Fruit fly (Drosophila melanogaster) whole organism, prepupa: ENCODE results near the gene CG6059.

Experiments
- CG31627 ChIP-seq: fragments of 200-800 bp; sonication (Bioruptor generic); optimal IDR thresholded peaks from 3 replicates; lab custom pipeline; 2016; ENCODE audit warnings: missing biosample characterization, missing genetic modification characterization
- CG32006 ChIP-seq: fragments of 200-800 bp; sonication (Bioruptor generic); optimal IDR thresholded peaks from 3 replicates; lab custom pipeline; 2017; ENCODE audit warnings: missing biosample characterization, mild to moderate bottlenecking, missing genetic modification characterization
- Gug ChIP-seq: fragments of 200-800 bp; sonication (Bioruptor generic); IDR thresholded peaks from 2 replicates; pipeline ENCODE4 v1.3.6; 2022; ENCODE audit warnings: missing biosample characterization, missing genetic modification characterization
- Sox102F ChIP-seq: fragments of 200-800 bp; sonication (Bioruptor generic); optimal IDR thresholded peaks from 2 replicates; lab custom pipeline; 2016; ENCODE audit warnings: missing biosample characterization, mild to moderate bottlenecking, missing genetic modification characterization
- Sox15 ChIP-seq: fragments of 200-800 bp; sonication (Bioruptor generic); optimal IDR thresholded peaks from 3 replicates; lab custom pipeline; 2016; ENCODE audit warnings: missing biosample characterization, missing genetic modification characterization
- lz ChIP-seq: fragments of 200-800 bp; sonication (Bioruptor generic); optimal IDR thresholded peaks from 3 replicates; lab custom pipeline; 2016; ENCODE audit warnings: missing biosample characterization, missing genetic modification characterization
- net ChIP-seq: fragments of 200-800 bp; sonication (Bioruptor generic); optimal IDR thresholded peaks from 3 replicates; lab custom pipeline; 2016; ENCODE audit warnings: missing biosample characterization, missing genetic modification characterization
- salr ChIP-seq, 2 experiments: fragments of 200-800 bp; sonication (Bioruptor generic); optimal IDR thresholded peaks; 3 replicates each; lab custom pipeline; 2016 to 2018; ENCODE audit warnings: missing biosample characterization in 2 of 2, missing genetic modification characterization in 2 of 2, mild to moderate bottlenecking in 1 of 2
- svp ChIP-seq: fragments of 200-800 bp; sonication (Bioruptor generic); peaks from one replicate; lab custom pipeline; 2016; ENCODE audit warnings: missing biosample characterization, missing genetic modification characterization

DNA sequence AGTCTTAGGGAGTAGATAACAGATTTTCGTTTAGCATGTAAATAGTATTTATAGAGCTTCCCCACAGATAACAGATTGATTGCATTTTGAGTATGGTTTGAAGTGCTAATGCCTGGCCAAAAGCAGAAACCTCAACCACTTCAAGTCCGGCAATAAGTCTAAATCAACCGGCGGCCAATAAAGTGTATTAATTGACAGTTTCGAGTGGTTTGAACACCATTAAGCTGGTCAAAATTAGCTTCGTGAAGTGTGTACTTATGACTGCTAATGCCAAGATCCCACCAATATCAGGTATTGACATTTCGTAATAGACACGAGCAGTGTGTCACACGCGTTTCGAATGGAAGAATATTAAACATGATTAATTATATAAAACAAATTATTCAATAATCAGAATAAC is 19.0 kb downstream of the CG6059 start:
- TF ChIP-seq CG31627 (GFP tag; lab: Kevin White, UChicago): no peak
- TF ChIP-seq net: no peak
- no peak for TF ChIP-seq svp (GFP tag; lab: Kevin White, UChicago)
- no peak for TF ChIP-seq Sox102F (GFP tag; lab: Kevin White, UChicago)
- no peak for TF ChIP-seq Gug
- no peak for TF ChIP-seq lz (GFP tag; lab: Kevin White, UChicago)
- TF ChIP-seq salr (GFP tag; optimal IDR thresholded peaks at IDR 0.05; lab: Kevin White, UChicago): no peak
- no peak for TF ChIP-seq Sox15 (GFP tag; lab: Kevin White, UChicago)
- TF ChIP-seq CG32006 (GFP tag; lab: Kevin White, UChicago): no peak
